Fruit fly (Drosophila melanogaster): ENCODE measurements around the gene upd1.

Gene upd1

dm6 chrX:18341014-18341413, 31.9 kb upstream of the upd1 start:
- TF ChIP-seq CG8159 (tag; optimal IDR thresholded peaks at IDR 0.05) (peak; percentile 19), Pif1A (GFP tag; optimal IDR thresholded peaks at IDR 0.05) (no peak)

dm6 chrX:18321358-18321757, 12.3 kb upstream of the upd1 start:
- TF ChIP-seq Snoo (tag; optimal IDR thresholded peaks at IDR 0.05) (no peak), Ets98B (GFP tag; IDR thresholded peaks at IDR 0.05) (no peak), CG15710 (tag; optimal IDR thresholded peaks at IDR 0.05) (no peak), Pif1A (GFP tag; optimal IDR thresholded peaks at IDR 0.05) (no peak), CG32121 (GFP tag; IDR thresholded peaks at IDR 0.05) (no peak), CG17806 (tag; optimal IDR thresholded peaks at IDR 0.05) (no peak), gl (tag; optimal IDR thresholded peaks at IDR 0.05) (no peak), fd96Ca (GFP tag; IDR thresholded peaks at IDR 0.05) (no peak), D1 (tag; optimal IDR thresholded peaks at IDR 0.05) (no peak), CG12605 (GFP tag; IDR thresholded peaks at IDR 0.05) (no peak), CG9948 (tag; optimal IDR thresholded peaks at IDR 0.05) (no peak), CG8159 (tag; optimal IDR thresholded peaks at IDR 0.05) (no peak), CG14655 (GFP tag; optimal IDR thresholded peaks at IDR 0.05) (no peak), EcR (GFP tag; optimal IDR thresholded peaks at IDR 0.05) (no peak), CG13204 (GFP tag; optimal IDR thresholded peaks at IDR 0.05) (no peak), CG8301 (tag; optimal IDR thresholded peaks at IDR 0.05) (no peak), CG10348 (GFP tag; IDR thresholded peaks at IDR 0.05) (no peak)

dm6 chrX:18320825-18321224, 11.7 kb upstream of the upd1 start, which contains the start of gene CG6023:
CG6023 (minus strand) TSS chrX:18321193.
- TF ChIP-seq CG4496 (GFP tag; IDR thresholded peaks at IDR 0.05) (0 out of 3 replicates have a peak, but pooled peaks have one; percentile 24), CG8301 (tag; optimal IDR thresholded peaks at IDR 0.05) (no peak)

dm6 chrX:18319912-18320520, 10.9 kb upstream of the upd1 start:
- TF ChIP-seq CG15710 (tag; optimal IDR thresholded peaks at IDR 0.05), result no peak
- TF ChIP-seq CG14655 (GFP tag; optimal IDR thresholded peaks at IDR 0.05), result peak; percentile 41
- TF ChIP-seq EcR (GFP tag; optimal IDR thresholded peaks at IDR 0.05), result no peak
- TF ChIP-seq CG12605 (GFP tag; IDR thresholded peaks at IDR 0.05), result no peak
- TF ChIP-seq rn (GFP tag; IDR thresholded peaks at IDR 0.05), result no peak
- no peak for TF ChIP-seq CG9948 (tag; optimal IDR thresholded peaks at IDR 0.05)
- TF ChIP-seq CG10348 (GFP tag; IDR thresholded peaks at IDR 0.05), result no peak
- TF ChIP-seq Snoo (tag; optimal IDR thresholded peaks at IDR 0.05), result no peak
- no peak for TF ChIP-seq D1 (tag; optimal IDR thresholded peaks at IDR 0.05)
- no peak for TF ChIP-seq CG17806 (tag; optimal IDR thresholded peaks at IDR 0.05)
- no peak for TF ChIP-seq gl (tag; optimal IDR thresholded peaks at IDR 0.05)
- TF ChIP-seq CG4496 (GFP tag; IDR thresholded peaks at IDR 0.05), result peak; percentile 46; the same call in 1 of the 3 replicates
- no peak for TF ChIP-seq CG13204 (GFP tag; optimal IDR thresholded peaks at IDR 0.05)
- no peak for TF ChIP-seq CG8301 (tag; optimal IDR thresholded peaks at IDR 0.05)
- peak; percentile 16; the same call in 1 of the 3 replicates for TF ChIP-seq fd96Ca (GFP tag; IDR thresholded peaks at IDR 0.05)
- TF ChIP-seq Pif1A (GFP tag; optimal IDR thresholded peaks at IDR 0.05), result no peak
- no peak for TF ChIP-seq Ets98B (GFP tag; IDR thresholded peaks at IDR 0.05)

- TF ChIP-seq CG13204 (GFP tag; optimal IDR thresholded peaks at IDR 0.05), result peak; percentile 59
- TF ChIP-seq CG8301 (tag; optimal IDR thresholded peaks at IDR 0.05), result no peak
Observed at dm6 chrX:18315835-18316234, 6.7 kb upstream of the upd1 start.

- peak; percentile 67; the same call in 2 of the 3 replicates for TF ChIP-seq CG4496 (GFP tag; IDR thresholded peaks at IDR 0.05)
- peak; percentile 26; the same call in 1 of the 3 replicates for TF ChIP-seq fd96Ca (GFP tag; IDR thresholded peaks at IDR 0.05)
- TF ChIP-seq CG12605 (GFP tag; IDR thresholded peaks at IDR 0.05), result peak; percentile 86
- TF ChIP-seq Ets98B (GFP tag; IDR thresholded peaks at IDR 0.05), result peak; percentile 27; the same call in 1 of the 2 replicates
- TF ChIP-seq EcR (GFP tag; optimal IDR thresholded peaks at IDR 0.05), result peak; percentile 22
- TF ChIP-seq rn (GFP tag; IDR thresholded peaks at IDR 0.05), result no peak
- no peak for TF ChIP-seq CG9948 (tag; optimal IDR thresholded peaks at IDR 0.05)
- TF ChIP-seq CG13204 (GFP tag; optimal IDR thresholded peaks at IDR 0.05), result peak; percentile 94
- no peak for TF ChIP-seq Pif1B (GFP tag; optimal IDR thresholded peaks at IDR 0.05)
- no peak for TF ChIP-seq CG14655 (GFP tag; optimal IDR thresholded peaks at IDR 0.05)
Observed at dm6 chrX:18312445-18312911, 3.4 kb upstream of the upd1 start.

dm6 chrX:18310979-18311378, 1.9 kb upstream of the upd1 start:
- no peak for TF ChIP-seq CG8159 (tag; optimal IDR thresholded peaks at IDR 0.05)
- no peak for TF ChIP-seq CG34367 (tag; optimal IDR thresholded peaks at IDR 0.05)
- no peak for TF ChIP-seq CG9948 (tag; optimal IDR thresholded peaks at IDR 0.05)
- TF ChIP-seq rn (GFP tag; IDR thresholded peaks at IDR 0.05), result no peak
- TF ChIP-seq EcR (GFP tag; optimal IDR thresholded peaks at IDR 0.05), result no peak
- no peak for TF ChIP-seq D1 (tag; optimal IDR thresholded peaks at IDR 0.05)
- no peak for TF ChIP-seq CG17806 (tag; optimal IDR thresholded peaks at IDR 0.05)
- no peak for TF ChIP-seq CG4496 (GFP tag; IDR thresholded peaks at IDR 0.05)
- TF ChIP-seq CG10348 (GFP tag; IDR thresholded peaks at IDR 0.05), result no peak
- TF ChIP-seq Snoo (tag; optimal IDR thresholded peaks at IDR 0.05), result no peak
- TF ChIP-seq Ets98B (GFP tag; IDR thresholded peaks at IDR 0.05), result no peak
- no peak for TF ChIP-seq CG32121 (GFP tag; IDR thresholded peaks at IDR 0.05)
- no peak for TF ChIP-seq fd96Ca (GFP tag; IDR thresholded peaks at IDR 0.05)
- TF ChIP-seq Pif1B (GFP tag; optimal IDR thresholded peaks at IDR 0.05), result no peak
- TF ChIP-seq CG14655 (GFP tag; optimal IDR thresholded peaks at IDR 0.05), result no peak
- TF ChIP-seq CG15710 (tag; optimal IDR thresholded peaks at IDR 0.05), result no peak
- no peak for TF ChIP-seq CG13204 (GFP tag; optimal IDR thresholded peaks at IDR 0.05)
- TF ChIP-seq CG8301 (tag; optimal IDR thresholded peaks at IDR 0.05), result no peak

Measured in whole organism, pupa.